Fruit fly (Drosophila melanogaster): Measurements from ENCODE around the gene Pyroxd1.

DNA sequence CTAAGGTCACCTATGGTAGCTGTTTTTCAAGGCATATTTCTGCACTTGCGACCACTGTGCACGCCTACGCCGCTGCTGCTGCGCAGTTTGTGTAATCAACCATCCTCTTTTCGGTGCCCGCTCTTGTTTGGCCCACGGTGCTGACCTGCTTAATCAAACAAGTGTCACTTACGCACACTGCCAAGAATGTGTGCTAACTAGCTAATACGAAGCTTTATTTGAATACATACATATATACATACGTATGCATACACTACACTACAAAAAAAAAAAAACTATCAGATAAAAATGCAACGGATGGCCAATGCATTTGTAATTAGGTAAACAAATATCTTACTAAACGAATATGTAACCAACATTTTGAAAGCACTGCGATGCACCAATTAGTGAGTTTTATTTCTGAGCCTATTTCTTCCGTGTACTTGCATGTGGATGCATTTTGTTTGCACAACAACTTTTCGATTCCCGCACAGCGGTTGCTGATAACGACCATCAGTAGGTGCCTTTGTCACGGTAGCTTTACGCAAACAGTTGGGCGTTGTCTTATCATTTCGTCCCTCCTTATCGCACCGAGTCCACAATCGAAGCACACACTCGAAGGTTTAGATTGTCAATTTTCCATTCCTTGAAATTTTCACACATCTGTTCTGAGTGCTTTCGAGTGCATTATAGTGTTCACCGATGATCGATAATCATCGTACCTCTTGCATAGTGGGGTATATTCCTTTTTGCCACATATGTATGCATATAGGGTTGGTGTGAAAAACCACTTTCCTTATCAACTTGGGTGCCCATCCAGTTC, 4.7 kb upstream of the Pyroxd1 start:
- TF ChIP-seq ey (GFP tag; optimal IDR thresholded peaks at IDR 0.05) (peak; percentile 96), lola (GFP tag; optimal IDR thresholded peaks at IDR 0.05) (no peak), br (GFP tag; optimal IDR thresholded peaks at IDR 0.05) (peak; percentile 94), psq (GFP tag; optimal IDR thresholded peaks at IDR 0.05) (peak; percentile 88), Dfd (GFP tag; optimal IDR thresholded peaks at IDR 0.05) (peak; percentile 32), CrebA (GFP tag; optimal IDR thresholded peaks at IDR 0.05; ENCODE audit: borderline replicate concordance) (no peak), Mio (GFP tag; optimal IDR thresholded peaks at IDR 0.05) (peak; percentile 69), CG32264 (GFP tag; optimal IDR thresholded peaks at IDR 0.05) (peak; percentile 78), pan (optimal IDR thresholded peaks at IDR 0.05) (no peak), Abd-B (GFP tag; optimal IDR thresholded peaks at IDR 0.05) (no peak), rgr (GFP tag; optimal IDR thresholded peaks at IDR 0.05) (peak; percentile 93)

All from whole organism, wandering third instar larva.